Fruit fly (Drosophila melanogaster): ENCODE results near the gene CG43861.

DNA sequence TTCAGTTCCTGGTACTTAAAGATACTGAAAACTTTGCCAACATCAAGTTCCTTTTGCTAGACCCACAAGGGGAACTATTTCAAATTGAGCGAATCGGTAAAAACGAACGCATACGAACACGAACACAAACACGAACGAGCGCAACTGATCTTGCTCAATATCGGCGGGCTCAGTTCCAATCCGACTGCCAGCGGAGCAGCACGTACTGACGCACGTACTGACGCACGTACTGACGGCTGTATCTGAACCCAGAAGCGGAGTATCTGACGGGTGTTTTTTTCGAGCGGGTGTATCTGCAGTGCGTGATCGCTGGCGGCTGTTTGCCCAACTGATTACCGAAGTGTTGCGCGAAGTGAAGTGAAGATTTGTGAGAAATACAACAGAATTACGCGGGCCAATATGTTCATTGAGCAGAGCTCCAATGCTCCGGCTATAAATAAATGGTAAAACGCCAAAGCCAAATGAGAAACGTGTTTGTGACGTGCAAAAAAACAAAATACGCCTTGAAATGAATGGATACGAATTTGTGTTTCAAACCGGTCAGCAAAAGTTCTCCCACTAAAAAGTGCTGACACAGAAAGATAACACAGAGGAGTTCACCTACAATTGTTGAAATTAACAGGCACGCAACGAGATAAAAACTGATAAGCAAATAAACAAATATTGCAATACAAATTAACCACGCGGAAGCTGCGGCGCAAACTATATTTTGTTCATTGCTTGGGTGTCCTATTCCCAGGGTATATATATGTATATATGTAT, 81.8 kb downstream of the CG43861 start:
- peak; percentile 5 for TF ChIP-seq OdsH (GFP tag; optimal IDR thresholded peaks at IDR 0.05)
- no peak for TF ChIP-seq jim (GFP tag; optimal IDR thresholded peaks at IDR 0.05)
- no peak for TF ChIP-seq usp (GFP tag; optimal IDR thresholded peaks at IDR 0.05)
- peak; percentile 16 for TF ChIP-seq Jra (GFP tag; optimal IDR thresholded peaks at IDR 0.05)
- peak in 1 of 2 experiments; percentile 29 for TF ChIP-seq dl (GFP tag; optimal IDR thresholded peaks at IDR 0.05; ENCODE audit: insufficient read depth in 1 of 2, partially characterized antibody in 2 of 2)
- TF ChIP-seq Dif (GFP tag; optimal IDR thresholded peaks at IDR 0.05; ENCODE audit: partially characterized antibody): no peak
- peak; percentile 40 for TF ChIP-seq h (GFP tag; optimal IDR thresholded peaks at IDR 0.05)
